Fruit fly (Drosophila melanogaster) whole organism, embryonic: ENCODE results near the gene mRpS35.

ENCODE experiments used
- Awh ChIP-seq: fragments of 200-800 bp; sonication (Bioruptor generic); IDR thresholded peaks from 2 replicates; pipeline ENCODE4, ENCODE4 v1.3.6; 2022; ENCODE audit warnings: missing biosample characterization, missing genetic modification characterization
- Blimp-1 ChIP-seq: fragments of 200-800 bp; sonication (Bioruptor generic); optimal IDR thresholded peaks from 3 replicates; lab custom pipeline; 2018; ENCODE audit warnings: missing biosample characterization, missing genetic modification characterization, mild to moderate bottlenecking, moderate library complexity, missing genetic modification reagents
- CG10274 ChIP-seq: fragments of 200-800 bp; sonication (Bioruptor generic); optimal IDR thresholded peaks from 3 replicates; lab custom pipeline; 2017; ENCODE audit warnings: missing biosample characterization, mild to moderate bottlenecking, missing genetic modification characterization
- CG10321 ChIP-seq: fragments of 200-800 bp; sonication (Bioruptor generic); IDR thresholded peaks from 2 replicates; pipeline ENCODE4 v1.3.6; 2022; ENCODE audit warnings: missing biosample characterization, missing genetic modification characterization
- CG10543 ChIP-seq: fragments of 200-800 bp; sonication (Bioruptor generic); optimal IDR thresholded peaks from 3 replicates; lab custom pipeline; 2017; ENCODE audit warnings: missing biosample characterization, mild to moderate bottlenecking, missing genetic modification characterization, moderate library complexity
- CG11723 ChIP-seq: fragments of 200-800 bp; sonication (Bioruptor generic); optimal IDR thresholded peaks from 2 replicates; lab custom pipeline; 2017; ENCODE audit warnings: missing biosample characterization, mild to moderate bottlenecking, missing genetic modification characterization
- CG12391 ChIP-seq: fragments of 200-800 bp; sonication (Bioruptor generic); optimal IDR thresholded peaks from 3 replicates; lab custom pipeline; 2018; ENCODE audit warnings: missing biosample characterization, mild to moderate bottlenecking, missing genetic modification characterization, moderate library complexity
- CG15073 ChIP-seq: fragments of 200-800 bp; sonication (Bioruptor generic); optimal IDR thresholded peaks from 2 replicates; lab custom pipeline; 2016; ENCODE audit warnings: missing biosample characterization, missing genetic modification characterization
- CG15479 ChIP-seq: fragments of 200-800 bp; sonication (Bioruptor generic); optimal IDR thresholded peaks from 3 replicates; lab custom pipeline; 2019; ENCODE audit warnings: missing biosample characterization, mild to moderate bottlenecking, missing genetic modification characterization, moderate library complexity
- CG1602 ChIP-seq: fragments of 200-800 bp; sonication (Bioruptor generic); optimal IDR thresholded peaks from 3 replicates; lab custom pipeline; 2016; ENCODE audit warnings: missing biosample characterization, missing genetic modification characterization
- CG17359 ChIP-seq: fragments of 200-800 bp; sonication (Bioruptor generic); optimal IDR thresholded peaks from 3 replicates; lab custom pipeline; 2018; ENCODE audit warnings: missing biosample characterization, mild to moderate bottlenecking, missing genetic modification characterization, moderate library complexity
- CG30403 ChIP-seq: fragments of 200-800 bp; sonication (Bioruptor generic); optimal IDR thresholded peaks from 3 replicates; lab custom pipeline; 2016; ENCODE audit warnings: missing biosample characterization, missing genetic modification characterization
- CG33557 ChIP-seq: fragments of 200-800 bp; sonication (Bioruptor generic); optimal IDR thresholded peaks from 2 replicates; lab custom pipeline; 2019; ENCODE audit warnings: missing biosample characterization, mild to moderate bottlenecking, missing genetic modification characterization, moderate library complexity
- CG34376 ChIP-seq: fragments of 200-800 bp; sonication (Bioruptor generic); optimal IDR thresholded peaks from 2 replicates; lab custom pipeline; 2018; ENCODE audit warnings: missing biosample characterization, mild to moderate bottlenecking, missing genetic modification characterization
- CG6765 ChIP-seq: fragments of 200-800 bp; sonication (Bioruptor generic); optimal IDR thresholded peaks from 3 replicates; lab custom pipeline; 2017; ENCODE audit warnings: missing biosample characterization, mild to moderate bottlenecking, missing genetic modification characterization
- CG6791 ChIP-seq: fragments of 200-800 bp; sonication (Bioruptor generic); IDR thresholded peaks from 3 replicates; pipeline ENCODE4 v1.3.6; 2022; ENCODE audit warnings: missing biosample characterization, missing genetic modification characterization; ENCODE audit not compliant: partially characterized antibody
- CG6813 ChIP-seq: fragments of 200-800 bp; sonication (Bioruptor generic); optimal IDR thresholded peaks from 2 replicates; lab custom pipeline; 2017; ENCODE audit warnings: missing biosample characterization, missing genetic modification characterization, mild to moderate bottlenecking, moderate library complexity, missing genetic modification reagents
- CG7271 ChIP-seq: fragments of 200-800 bp; sonication (Bioruptor generic); optimal IDR thresholded peaks from 2 replicates; lab custom pipeline; 2018; ENCODE audit warnings: missing biosample characterization, mild to moderate bottlenecking, missing genetic modification characterization, moderate library complexity
- CG8924 ChIP-seq: fragments of 200-800 bp; optimal IDR thresholded peaks from 3 replicates; lab custom pipeline; 2019; ENCODE audit warnings: missing biosample characterization, mild to moderate bottlenecking, missing genetic modification characterization, moderate library complexity
- CG9215 ChIP-seq: fragments of 200-800 bp; sonication (Bioruptor generic); IDR thresholded peaks from 2 replicates; pipeline ENCODE4 v1.3.6; 2022; ENCODE audit warnings: missing biosample characterization, missing genetic modification characterization
- CG9817 ChIP-seq: fragments of 200-800 bp; sonication (Bioruptor generic); optimal IDR thresholded peaks from 2 replicates; lab custom pipeline; 2018; ENCODE audit warnings: missing biosample characterization, mild to moderate bottlenecking, missing genetic modification characterization, moderate library complexity
- D19B ChIP-seq: fragments of 200-800 bp; sonication (Bioruptor generic); optimal IDR thresholded peaks from 2 replicates; lab custom pipeline; 2017; ENCODE audit warnings: missing biosample characterization, mild to moderate bottlenecking, missing genetic modification characterization
- Dbx ChIP-seq: fragments of 200-800 bp; sonication (Bioruptor generic); IDR thresholded peaks from 3 replicates; pipeline ENCODE4 v1.3.6; 2022; ENCODE audit warnings: missing biosample characterization, missing genetic modification characterization
- GATAe ChIP-seq: fragments of 200-800 bp; sonication (Bioruptor generic); conservative IDR thresholded peaks from 2 replicates; pipeline ENCODE4 v1.3.6; 2022; ENCODE audit warnings: missing biosample characterization, missing genetic modification characterization
- Gug ChIP-seq: fragments of 200-800 bp; sonication (Bioruptor generic); IDR thresholded peaks from 4 replicates; pipeline ENCODE4 v1.3.6; 2022; ENCODE audit warnings: missing biosample characterization, missing genetic modification characterization
- H15 ChIP-seq: fragments of 200-800 bp; sonication (Bioruptor generic); IDR thresholded peaks from 3 replicates; pipeline ENCODE4 v1.3.6; 2022; ENCODE audit warnings: missing biosample characterization, missing genetic modification characterization
- MTF-1 ChIP-seq: fragments of 200-800 bp; sonication (Bioruptor generic); optimal IDR thresholded peaks from 2 replicates; lab custom pipeline; 2018; ENCODE audit warnings: missing biosample characterization, mild to moderate bottlenecking, missing genetic modification characterization, borderline replicate concordance
- Meics ChIP-seq: fragments of 200-800 bp; sonication (Bioruptor generic); optimal IDR thresholded peaks from 2 replicates; lab custom pipeline; 2017; ENCODE audit warnings: missing biosample characterization, mild to moderate bottlenecking, missing genetic modification characterization
- NFAT ChIP-seq: fragments of 200-800 bp; sonication (Bioruptor generic); IDR thresholded peaks from 2 replicates; pipeline ENCODE4 v1.3.6; 2022; ENCODE audit warnings: missing biosample characterization, missing genetic modification characterization
- Nf-YC ChIP-seq: fragments of 200-800 bp; optimal IDR thresholded peaks from 3 replicates; lab custom pipeline; 2019; ENCODE audit warnings: missing biosample characterization, mild to moderate bottlenecking, missing genetic modification characterization, moderate library complexity
- PHDP ChIP-seq: fragments of 200-800 bp; sonication (Bioruptor generic); optimal IDR thresholded peaks from 3 replicates; lab custom pipeline; 2018; ENCODE audit warnings: missing biosample characterization, mild to moderate bottlenecking, missing genetic modification characterization, moderate library complexity
- ash1 ChIP-seq: fragments of 200-800 bp; sonication (Bioruptor generic); optimal IDR thresholded peaks from 2 replicates; lab custom pipeline; 2018; ENCODE audit warnings: missing biosample characterization, mild to moderate bottlenecking, missing genetic modification characterization
- caup ChIP-seq: fragments of 200-800 bp; sonication (Bioruptor generic); optimal IDR thresholded peaks from 3 replicates; lab custom pipeline; 2017; ENCODE audit warnings: missing biosample characterization, mild to moderate bottlenecking, missing genetic modification characterization, moderate library complexity; ENCODE audit not compliant: severe bottlenecking
- corto ChIP-seq: fragments of 200-800 bp; sonication (Bioruptor generic); optimal IDR thresholded peaks from 2 replicates; lab custom pipeline; 2016; ENCODE audit warnings: missing biosample characterization, mild to moderate bottlenecking, missing genetic modification characterization, moderate library complexity
- crol ChIP-seq: fragments of 200-800 bp; sonication (Bioruptor generic); IDR thresholded peaks from 2 replicates; pipeline ENCODE4 v1.3.6; 2022; ENCODE audit warnings: missing biosample characterization, missing genetic modification characterization
- dati ChIP-seq: fragments of 200-800 bp; sonication (Bioruptor generic); IDR thresholded peaks from 2 replicates; pipeline ENCODE4 v1.3.6; 2022; ENCODE audit warnings: missing biosample characterization, missing genetic modification characterization
- dysf ChIP-seq: fragments of 200-800 bp; sonication (Bioruptor generic); IDR thresholded peaks from 3 replicates; pipeline ENCODE4 v1.3.6; 2022; ENCODE audit warnings: missing biosample characterization, missing genetic modification characterization
- exex ChIP-seq: fragments of 200-800 bp; sonication (Bioruptor generic); optimal IDR thresholded peaks from 4 replicates; lab custom pipeline; 2018; ENCODE audit warnings: missing biosample characterization, mild to moderate bottlenecking, missing genetic modification characterization, moderate library complexity
- gcm2 ChIP-seq: fragments of 200-800 bp; sonication (Bioruptor generic); optimal IDR thresholded peaks from 2 replicates; lab custom pipeline; 2016; ENCODE audit warnings: missing biosample characterization, missing genetic modification characterization
- grn ChIP-seq: fragments of 200-800 bp; sonication (Bioruptor generic); optimal IDR thresholded peaks from 3 replicates; lab custom pipeline; 2017; ENCODE audit warnings: missing biosample characterization, missing genetic modification characterization
- gro ChIP-seq: fragments of 200-800 bp; sonication (Bioruptor generic); optimal IDR thresholded peaks from 2 replicates; lab custom pipeline; 2016; ENCODE audit warnings: missing biosample characterization, missing genetic modification characterization
- kah ChIP-seq: fragments of 200-800 bp; sonication (Bioruptor generic); optimal IDR thresholded peaks from 2 replicates; lab custom pipeline; 2018; ENCODE audit warnings: missing biosample characterization, mild to moderate bottlenecking, missing genetic modification characterization
- knrl ChIP-seq: fragments of 200-800 bp; sonication (Bioruptor generic); IDR thresholded peaks from 3 replicates; pipeline ENCODE4 v1.3.6; 2022; ENCODE audit warnings: missing biosample characterization, missing genetic modification characterization; ENCODE audit not compliant: partially characterized antibody
- lmd ChIP-seq: fragments of 200-800 bp; sonication (Bioruptor generic); IDR thresholded peaks from 2 replicates; pipeline ENCODE4 v1.3.6; 2022; ENCODE audit warnings: missing biosample characterization, missing genetic modification characterization
- slp2 ChIP-seq: fragments of 200-800 bp; sonication (Bioruptor generic); optimal IDR thresholded peaks from 2 replicates; lab custom pipeline; 2016; ENCODE audit warnings: missing biosample characterization, missing genetic modification characterization
- sug ChIP-seq: fragments of 200-800 bp; optimal IDR thresholded peaks from 2 replicates; lab custom pipeline; 2019; ENCODE audit warnings: missing biosample characterization, mild to moderate bottlenecking, missing genetic modification characterization, moderate library complexity
- wek ChIP-seq: fragments of 200-800 bp; sonication (Bioruptor generic); optimal IDR thresholded peaks from 3 replicates; lab custom pipeline; 2018; ENCODE audit warnings: missing biosample characterization, mild to moderate bottlenecking, missing genetic modification characterization, moderate library complexity
- zen ChIP-seq: fragments of 200-800 bp; sonication (Bioruptor generic); optimal IDR thresholded peaks from 3 replicates; lab custom pipeline; 2018; ENCODE audit warnings: missing biosample characterization, mild to moderate bottlenecking, missing genetic modification characterization, moderate library complexity
- zf30C ChIP-seq: fragments of 200-800 bp; sonication (Bioruptor generic); optimal IDR thresholded peaks from 3 replicates; lab custom pipeline; 2018; ENCODE audit warnings: missing biosample characterization, mild to moderate bottlenecking, missing genetic modification characterization

Gene mRpS35

dm6 chr3L:2799110-2799618 is 18.5 kb downstream of the mRpS35 start (continued):
- TF ChIP-seq PHDP (tag; lab: Kevin White, UChicago) (peak; percentile 66), CG10543 (GFP tag; lab: Kevin White, UChicago) (peak; percentile 40), slp2 (GFP tag; lab: Kevin White, UChicago) (no peak), MTF-1 (peak; percentile 64), CG7271 (tag; lab: Kevin White, UChicago) (no peak), sug (tag; lab: Kevin White, UChicago) (peak; percentile 89), CG34376 (peak; percentile 79), CG1602 (GFP tag; lab: Kevin White, UChicago) (peak; percentile 8), CG17359 (tag; lab: Kevin White, UChicago) (peak; percentile 21), H15 (GFP tag; lab: Robert Waterston, UW) (0 out of 3 replicates have a peak, but pooled peaks have one; percentile 39), dysf (GFP tag; lab: Robert Waterston, UW) (peak; percentile 55; the same call in 1 of the 3 replicates), Gug (GFP tag; lab: Robert Waterston, UW) (peak; percentile 14; the same call in 1 of the 4 replicates), lmd (peak; percentile 57), corto (GFP tag; lab: Kevin White, UChicago) (peak; percentile 4), CG6765 (peak; percentile 28), Meics (peak; percentile 68), CG15073 (GFP tag; lab: Kevin White, UChicago) (no peak), CG9817 (peak; percentile 28), zf30C (GFP tag; lab: Kevin White, UChicago) (no peak), CG30403 (GFP tag; lab: Kevin White, UChicago) (peak; percentile 51), CG6791 (GFP tag; lab: Robert Waterston, UW) (no peak), Awh (GFP tag; lab: Robert Waterston, UW) (0 out of 2 replicates have a peak, but pooled peaks have one; percentile 34), Dbx (GFP tag; lab: Robert Waterston, UW) (no peak), Blimp-1 (GFP tag; lab: Kevin White, UChicago) (peak; percentile 16), dati (GFP tag; lab: Robert Waterston, UW) (no peak), caup (GFP tag; lab: Kevin White, UChicago) (peak; percentile 48), CG12391 (tag; lab: Kevin White, UChicago) (peak; percentile 22), gcm2 (GFP tag; lab: Kevin White, UChicago) (no peak), D19B (GFP tag; lab: Kevin White, UChicago) (peak; percentile 67), CG6813 (GFP tag; lab: Kevin White, UChicago) (peak; percentile 78), grn (GFP tag; lab: Kevin White, UChicago) (peak; percentile 29), wek (peak; percentile 79), kah (GFP tag; lab: Kevin White, UChicago) (peak; percentile 30), CG15479 (GFP tag; lab: Kevin White, UChicago) (no peak), CG10274 (GFP tag; lab: Kevin White, UChicago) (peak; percentile 83), Nf-YC (tag; lab: Kevin White, UChicago) (peak; percentile 43), GATAe (GFP tag; lab: Robert Waterston, UW) (peak; percentile 61), crol (GFP tag; lab: Robert Waterston, UW) (peak; percentile 84), gro (GFP tag; lab: Kevin White, UChicago) (peak; percentile 53), CG10321 (GFP tag; lab: Robert Waterston, UW) (no peak), CG33557 (GFP tag; lab: Kevin White, UChicago) (peak; percentile 51), knrl (no peak), CG9215 (GFP tag; lab: Robert Waterston, UW) (0 out of 2 replicates have a peak, but pooled peaks have one; percentile 27), ash1 (GFP tag; lab: Kevin White, UChicago) (peak; percentile 66), exex (tag; lab: Kevin White, UChicago) (peak; percentile 84), zen (no peak), NFAT (GFP tag; lab: Robert Waterston, UW) (no peak), CG11723 (GFP tag; lab: Kevin White, UChicago) (peak; percentile 14), CG8924 (peak; percentile 65)
